Worm (Caenorhabditis elegans): ENCODE measurements around the gene mes-4.

DNA sequence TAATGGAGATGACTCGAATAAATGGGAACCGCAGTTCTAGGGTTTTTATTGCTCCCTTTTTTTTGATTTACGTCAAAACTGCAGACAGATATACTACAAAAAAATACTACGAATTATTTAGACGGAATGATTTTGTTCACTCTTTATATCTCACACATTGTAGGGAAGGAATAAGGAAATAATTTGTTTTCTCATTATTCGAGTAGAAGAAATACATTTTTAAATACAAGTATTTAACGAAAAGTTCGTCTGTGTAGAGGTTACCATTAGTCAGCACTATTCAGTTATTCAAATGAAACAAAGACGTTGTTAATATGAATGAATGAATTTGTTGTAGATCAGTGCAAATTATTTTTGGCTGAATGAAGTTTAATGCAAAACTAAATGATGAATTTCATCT, 10.6 kb downstream of the mes-4 start, which contains the start of gene srd-18:
- TF ChIP-seq ces-1 (GFP tag; optimal IDR thresholded peaks at IDR 0.05) (no peak), nhr-76 (tag; optimal IDR thresholded peaks at IDR 0.05) (no peak), cnd-1 (tag; optimal IDR thresholded peaks at IDR 0.05) (no peak), pha-4 (tag; optimal IDR thresholded peaks at IDR 0.05) (no peak), nhr-237 (tag; optimal IDR thresholded peaks at IDR 0.05) (no peak), mep-1 (tag; optimal IDR thresholded peaks at IDR 0.05) (no peak), unc-62 (GFP tag; optimal IDR thresholded peaks at IDR 0.05) (no peak), ztf-11 (tag; optimal IDR thresholded peaks at IDR 0.05) (no peak), elt-1 (tag; optimal IDR thresholded peaks at IDR 0.05; ENCODE audit: borderline replicate concordance, insufficient read depth) (no peak), ham-2 (GFP tag; optimal IDR thresholded peaks at IDR 0.05) (no peak), nhr-28 (tag; optimal IDR thresholded peaks at IDR 0.05) (no peak), snpc-4 (tag; optimal IDR thresholded peaks at IDR 0.05) (no peak)

Measured in whole organism, mixed stage, embryonic.